Fruit fly (Drosophila melanogaster) whole organism, wandering third instar larva: ENCODE measurements around the gene Pnn.

Source experiments
- CG9705 ChIP-seq: fragments of 200-800 bp; sonication (Bioruptor generic); optimal IDR thresholded peaks from 2 replicates; lab custom pipeline; 2018; ENCODE audit warnings: missing biosample characterization, mild to moderate bottlenecking, missing genetic modification characterization
- Dfd ChIP-seq: fragments of >200 bp; optimal IDR thresholded peaks from 2 replicates; lab custom pipeline; 2017; ENCODE audit warnings: missing biosample characterization, missing genetic modification characterization
- GATAd ChIP-seq: sonication (Bioruptor generic); optimal IDR thresholded peaks from 2 replicates; lab custom pipeline; 2016; ENCODE audit warnings: missing biosample characterization, missing genetic modification characterization
- HLH106 ChIP-seq: fragments of 200-800 bp; optimal IDR thresholded peaks from 3 replicates; lab custom pipeline; 2019; ENCODE audit warnings: missing biosample characterization, mild to moderate bottlenecking, missing genetic modification characterization, moderate library complexity
- Hnf4 ChIP-seq: fragments of 200-800 bp; sonication (Bioruptor generic); optimal IDR thresholded peaks from 2 replicates; lab custom pipeline; 2016; ENCODE audit warnings: missing biosample characterization, mild to moderate bottlenecking, missing genetic modification characterization
- Jra ChIP-seq: sonication (Bioruptor generic); optimal IDR thresholded peaks from 2 replicates; lab custom pipeline; 2016; ENCODE audit warnings: missing biosample characterization, missing genetic modification characterization
- Mio ChIP-seq: sonication (Bioruptor generic); optimal IDR thresholded peaks from 2 replicates; lab custom pipeline; 2016; ENCODE audit warnings: missing biosample characterization, missing genetic modification characterization
- Myc ChIP-seq: fragments of >200 bp; optimal IDR thresholded peaks from 2 replicates; lab custom pipeline; 2017
- N ChIP-seq: fragments of >200 bp; optimal IDR thresholded peaks from 2 replicates; lab custom pipeline; 2018; ENCODE audit warnings: missing biosample characterization, missing external identifiers, missing genetic modification characterization
- OdsH ChIP-seq: fragments of 200-800 bp; sonication (Bioruptor generic); optimal IDR thresholded peaks from 2 replicates; lab custom pipeline; 2016; ENCODE audit warnings: missing biosample characterization, mild to moderate bottlenecking, missing genetic modification characterization
- Rel ChIP-seq, 2 experiments: fragments of 200-800 bp; sonication (Bioruptor generic) in 1 of 2; optimal IDR thresholded peaks; 2 replicates in 1 of 2; 3 replicates in 1 of 2; lab custom pipeline; 2016 to 2019; ENCODE audit warnings: mild to moderate bottlenecking in 2 of 2, missing biosample characterization in 2 of 2, missing genetic modification characterization in 2 of 2, moderate library complexity in 1 of 2
- Sp1 ChIP-seq: fragments of 200-800 bp; sonication (Bioruptor generic); optimal IDR thresholded peaks from 3 replicates; lab custom pipeline; 2019; ENCODE audit warnings: missing biosample characterization, mild to moderate bottlenecking, missing genetic modification characterization, moderate library complexity
- br ChIP-seq: fragments of 200-800 bp; sonication (Bioruptor generic); optimal IDR thresholded peaks from 2 replicates; lab custom pipeline; 2016; ENCODE audit warnings: missing biosample characterization, missing genetic modification characterization
- brk ChIP-seq: fragments of 200-800 bp; sonication (Bioruptor generic); optimal IDR thresholded peaks from 2 replicates; lab custom pipeline; 2016; ENCODE audit warnings: missing biosample characterization, mild to moderate bottlenecking, missing genetic modification characterization
- dmrt93B ChIP-seq: fragments of 200-800 bp; sonication (Bioruptor generic); optimal IDR thresholded peaks from 2 replicates; lab custom pipeline; 2018; ENCODE audit warnings: missing biosample characterization, mild to moderate bottlenecking, missing genetic modification characterization
- ey ChIP-seq: fragments of 200-800 bp; sonication (Bioruptor generic); optimal IDR thresholded peaks from 2 replicates; lab custom pipeline; 2016; ENCODE audit warnings: missing biosample characterization, missing genetic modification characterization
- foxo ChIP-seq, 2 experiments: fragments of 200-800 bp; sonication (Bioruptor generic); optimal IDR thresholded peaks; 2 replicates in 1 of 2; 3 replicates in 1 of 2; lab custom pipeline; 2016 to 2017; ENCODE audit warnings: missing biosample characterization in 2 of 2, missing genetic modification characterization in 2 of 2
- h ChIP-seq: fragments of 200-800 bp; sonication (Bioruptor generic); optimal IDR thresholded peaks from 3 replicates; lab custom pipeline; 2016; ENCODE audit warnings: missing biosample characterization, mild to moderate bottlenecking, missing genetic modification characterization
- jim ChIP-seq: fragments of 175-275, 200-325 bp; sonication (Bioruptor generic); optimal IDR thresholded peaks from 2 replicates; lab custom pipeline; 2016; ENCODE audit warnings: missing biosample characterization, mild to moderate bottlenecking, missing genetic modification characterization
- lola ChIP-seq: fragments of >200 bp; optimal IDR thresholded peaks from 2 replicates; lab custom pipeline; 2017; ENCODE audit warnings: missing biosample characterization, missing genetic modification characterization
- pan ChIP-seq: fragments of >200 bp; optimal IDR thresholded peaks from 2 replicates; lab custom pipeline; 2017
- psq ChIP-seq: fragments of 200-800 bp; sonication (Bioruptor generic); optimal IDR thresholded peaks from 3 replicates; lab custom pipeline; 2017; ENCODE audit warnings: missing biosample characterization, mild to moderate bottlenecking, missing genetic modification characterization, moderate library complexity
- sv ChIP-seq: fragments of 200-800 bp; sonication (Bioruptor generic); optimal IDR thresholded peaks from 3 replicates; lab custom pipeline; 2016; ENCODE audit warnings: missing biosample characterization, missing genetic modification characterization
- usp ChIP-seq: fragments of >200 bp; optimal IDR thresholded peaks from 2 replicates; lab custom pipeline; 2017; ENCODE audit warnings: missing biosample characterization, missing genetic modification characterization
- woc ChIP-seq: sonication (Bioruptor generic); optimal IDR thresholded peaks from 2 replicates; lab custom pipeline; 2016; ENCODE audit warnings: missing biosample characterization, mild to moderate bottlenecking, missing genetic modification characterization

Pnn gene

DNA sequence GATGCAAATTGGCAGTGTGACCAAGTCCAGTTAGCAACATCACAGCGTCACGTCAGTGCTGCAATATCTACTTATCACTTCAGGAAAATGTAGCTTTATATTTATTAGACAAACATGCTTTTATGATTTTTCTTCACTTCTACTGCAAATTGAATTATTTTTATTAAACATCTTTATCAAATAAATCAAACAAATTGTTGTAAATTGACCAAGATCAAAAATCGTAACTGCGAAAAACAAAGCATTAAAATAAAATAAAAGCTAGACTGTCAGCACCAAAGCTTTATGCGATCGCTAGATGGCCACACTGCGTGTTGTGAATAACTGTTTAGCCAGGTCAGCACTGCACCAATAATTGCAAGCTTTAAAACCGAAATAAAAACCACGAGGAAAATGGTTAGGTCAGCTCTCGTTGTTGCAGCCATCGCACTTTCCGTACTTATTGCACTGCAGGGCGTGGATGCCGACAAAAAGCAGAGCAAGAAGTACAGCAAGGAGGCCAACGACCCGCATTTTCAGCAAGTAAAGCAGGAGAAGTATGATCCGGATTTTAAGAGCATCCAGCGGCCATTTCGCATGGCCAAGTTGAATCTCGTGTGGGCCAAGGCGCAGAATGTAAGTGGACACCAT is 50.6 kb downstream of the Pnn start, which contains the start of the genes CG12945 and CG8507:
Gene CG12945 (minus strand): TSS at position 45 of the 630 bp plus-strand sequence.
Gene CG8507 (plus strand): TSS at position 307 of the 630 bp plus-strand sequence.
- TF ChIP-seq foxo (GFP tag; optimal IDR thresholded peaks at IDR 0.05; lab: Kevin White, UChicago) (peak in 1 of 2 experiments; percentile 68), Mio (GFP tag; lab: Kevin White, UChicago) (no peak), Hnf4 (GFP tag; lab: Kevin White, UChicago) (no peak), brk (GFP tag; lab: Kevin White, UChicago) (no peak), Myc (lab: Kevin White, UChicago) (peak; percentile 92), Jra (GFP tag; lab: Kevin White, UChicago) (peak; percentile 37), sv (GFP tag; lab: Kevin White, UChicago) (peak; percentile 43), N (GFP tag; lab: Kevin White, UChicago) (no peak), Sp1 (GFP tag; lab: Kevin White, UChicago) (peak; percentile 68), br (GFP tag; lab: Kevin White, UChicago) (peak; percentile 32), OdsH (peak; percentile 23), GATAd (GFP tag; lab: Kevin White, UChicago) (no peak), lola (GFP tag; lab: Kevin White, UChicago) (no peak), pan (lab: Kevin White, UChicago) (no peak), dmrt93B (GFP tag; lab: Kevin White, UChicago) (no peak), HLH106 (tag; lab: Kevin White, UChicago) (peak; percentile 76), ey (GFP tag; lab: Kevin White, UChicago) (peak; percentile 46), CG9705 (GFP tag; lab: Kevin White, UChicago) (peak; percentile 52), usp (GFP tag; lab: Kevin White, UChicago) (no peak), Rel (GFP tag; optimal IDR thresholded peaks at IDR 0.05; lab: Kevin White, UChicago) (no peak), Rel (tag; optimal IDR thresholded peaks at IDR 0.05; lab: Kevin White, UChicago) (peak; percentile 94), Dfd (GFP tag; lab: Kevin White, UChicago) (no peak), psq (GFP tag; lab: Kevin White, UChicago) (peak; percentile 48), jim (GFP tag; lab: Kevin White, UChicago) (no peak), h (GFP tag; lab: Kevin White, UChicago) (peak; percentile 65), woc (GFP tag; lab: Kevin White, UChicago) (peak; percentile 91)
- TF ChIP-seq, all 38 proteins: peak for 14
